Fruit fly (Drosophila melanogaster) whole organism, embryonic: ENCODE data around the gene CG31778.
A peak's percentile ranks its signal among the peaks of the same experiment; 100 is the strongest.

Experiments
- Atf6 ChIP-seq: fragments of 200-800 bp; sonication (Bioruptor generic); IDR thresholded peaks from 2 replicates; pipeline ENCODE4 v1.3.6; 2022; ENCODE audit warnings: missing biosample characterization, missing genetic modification characterization
- BEAF-32 ChIP-seq: fragments of 200-800 bp; sonication (Bioruptor generic); optimal IDR thresholded peaks from 3 replicates; lab custom pipeline; 2017; ENCODE audit warnings: missing biosample characterization, missing genetic modification characterization, mild to moderate bottlenecking, moderate library complexity, missing genetic modification reagents
- BtbVII ChIP-seq: fragments of 200-800 bp; sonication (Bioruptor generic); optimal IDR thresholded peaks from 3 replicates; lab custom pipeline; 2017; ENCODE audit warnings: missing biosample characterization, mild to moderate bottlenecking, missing genetic modification characterization
- C15 ChIP-seq: fragments of 200-800 bp; sonication (Bioruptor generic); IDR thresholded peaks from 3 replicates; pipeline ENCODE4 v1.3.6; 2022; ENCODE audit warnings: missing biosample characterization, missing genetic modification characterization
- CG10959 ChIP-seq: fragments of 200-800 bp; sonication (Bioruptor generic); IDR thresholded peaks from 2 replicates; pipeline ENCODE4 v1.3.6; 2022; ENCODE audit warnings: missing biosample characterization, missing genetic modification characterization
- CG11085 ChIP-seq: fragments of 200-800 bp; sonication (Bioruptor generic); IDR thresholded peaks from 2 replicates; pipeline ENCODE4 v1.3.6; 2022; ENCODE audit warnings: missing biosample characterization, missing genetic modification characterization
- CG12104 ChIP-seq: fragments of 200-800 bp; sonication (Bioruptor generic); optimal IDR thresholded peaks from 3 replicates; lab custom pipeline; 2016; ENCODE audit warnings: missing biosample characterization, missing genetic modification characterization
- CG12744 ChIP-seq: fragments of 200-800 bp; sonication (Bioruptor generic); optimal IDR thresholded peaks from 2 replicates; lab custom pipeline; 2016; ENCODE audit warnings: missing biosample characterization, missing genetic modification characterization
- CG15011 ChIP-seq: fragments of 200-800 bp; sonication (Bioruptor generic); optimal IDR thresholded peaks from 3 replicates; lab custom pipeline; 2018; ENCODE audit warnings: missing biosample characterization, mild to moderate bottlenecking, missing genetic modification characterization
- CG15073 ChIP-seq: fragments of 200-800 bp; sonication (Bioruptor generic); optimal IDR thresholded peaks from 2 replicates; lab custom pipeline; 2016; ENCODE audit warnings: missing biosample characterization, missing genetic modification characterization
- CG1529 ChIP-seq: fragments of 200-800 bp; sonication (Bioruptor generic); optimal IDR thresholded peaks from 3 replicates; lab custom pipeline; 2018; ENCODE audit warnings: missing biosample characterization, missing genetic modification characterization
- CG1602 ChIP-seq: fragments of 200-800 bp; sonication (Bioruptor generic); optimal IDR thresholded peaks from 3 replicates; lab custom pipeline; 2016; ENCODE audit warnings: missing biosample characterization, missing genetic modification characterization
- CG1603 ChIP-seq: fragments of 200-800 bp; sonication (Bioruptor generic); optimal IDR thresholded peaks from 2 replicates; lab custom pipeline; 2019; ENCODE audit warnings: missing biosample characterization, mild to moderate bottlenecking, missing genetic modification characterization, moderate library complexity
- CG17568 ChIP-seq: fragments of 200-800 bp; sonication (Bioruptor generic); optimal IDR thresholded peaks from 2 replicates; lab custom pipeline; 2018; ENCODE audit warnings: missing biosample characterization, mild to moderate bottlenecking, missing genetic modification characterization, moderate library complexity
- CG1832 ChIP-seq: fragments of 200-800 bp; sonication (Bioruptor generic); optimal IDR thresholded peaks from 2 replicates; lab custom pipeline; 2017; ENCODE audit warnings: missing biosample characterization, mild to moderate bottlenecking, missing genetic modification characterization, inconsistent platforms
- CG18764 ChIP-seq: fragments of 200-800 bp; sonication (Bioruptor generic); optimal IDR thresholded peaks from 3 replicates; lab custom pipeline; 2016; ENCODE audit warnings: missing biosample characterization, missing genetic modification characterization
- CG2116 ChIP-seq: fragments of 200-800 bp; sonication (Bioruptor generic); optimal IDR thresholded peaks from 3 replicates; lab custom pipeline; 2018; ENCODE audit warnings: missing biosample characterization, mild to moderate bottlenecking, missing genetic modification characterization
- CG2889 ChIP-seq: fragments of 200-800 bp; sonication (Bioruptor generic); IDR thresholded peaks from 3 replicates; pipeline ENCODE4 v1.3.6; 2022; ENCODE audit warnings: missing biosample characterization, missing genetic modification characterization
- CG30020 ChIP-seq: fragments of 200-800 bp; optimal IDR thresholded peaks from 2 replicates; lab custom pipeline; 2019; ENCODE audit warnings: missing biosample characterization, mild to moderate bottlenecking, missing genetic modification characterization, moderate library complexity
- CG32772 ChIP-seq: fragments of 200-800 bp; sonication (Bioruptor generic); IDR thresholded peaks from 2 replicates; pipeline ENCODE4 v1.3.6; 2022; ENCODE audit warnings: missing biosample characterization, missing genetic modification characterization
- CG3281 ChIP-seq: fragments of 200-800 bp; sonication (Bioruptor generic); optimal IDR thresholded peaks from 3 replicates; lab custom pipeline; 2017; ENCODE audit warnings: missing biosample characterization, mild to moderate bottlenecking, missing genetic modification characterization
- CG34422 ChIP-seq: fragments of 200-800 bp; sonication (Bioruptor generic); IDR thresholded peaks from 3 replicates; pipeline ENCODE4 v1.3.6; 2022; ENCODE audit warnings: missing biosample characterization, missing genetic modification characterization
- CG3847 ChIP-seq: fragments of 200-800 bp; sonication (Bioruptor generic); IDR thresholded peaks from 2 replicates; pipeline ENCODE4 v1.3.6; 2022; ENCODE audit warnings: missing biosample characterization, missing genetic modification characterization
- CG5953 ChIP-seq: fragments of 200-800 bp; sonication (Bioruptor generic); IDR thresholded peaks from 2 replicates; pipeline ENCODE4 v1.3.6; 2022; ENCODE audit warnings: missing biosample characterization, missing genetic modification characterization
- CG6683 ChIP-seq: fragments of 200-800 bp; sonication (Bioruptor generic); optimal IDR thresholded peaks from 2 replicates; lab custom pipeline; 2017; ENCODE audit warnings: missing biosample characterization, mild to moderate bottlenecking, missing genetic modification characterization, missing genetic modification reagents
- CHES-1-like ChIP-seq: fragments of 200-800 bp; sonication (Bioruptor generic); optimal IDR thresholded peaks from 2 replicates; lab custom pipeline; 2016; ENCODE audit warnings: missing biosample characterization, missing genetic modification characterization
- CTCF ChIP-seq: fragments of 200-800 bp; sonication (Bioruptor generic); optimal IDR thresholded peaks from 2 replicates; lab custom pipeline; 2017; ENCODE audit warnings: missing biosample characterization, mild to moderate bottlenecking, missing genetic modification characterization, moderate library complexity
- Deaf1 ChIP-seq: fragments of 200-800 bp; optimal IDR thresholded peaks from 3 replicates; lab custom pipeline; 2019; ENCODE audit warnings: missing biosample characterization, mild to moderate bottlenecking, missing genetic modification characterization, moderate library complexity
- Dip2 ChIP-seq: fragments of 200-800 bp; sonication (Bioruptor generic); IDR thresholded peaks from 2 replicates; pipeline ENCODE4 v1.3.6; 2022; ENCODE audit warnings: missing biosample characterization, missing genetic modification characterization
- HLHmδ ChIP-seq: fragments of 200-800 bp; sonication (Bioruptor generic); optimal IDR thresholded peaks from 2 replicates; lab custom pipeline; 2018; ENCODE audit warnings: missing biosample characterization, mild to moderate bottlenecking, missing genetic modification characterization, moderate library complexity
- Hr39 ChIP-seq: fragments of >200 bp; optimal IDR thresholded peaks from 2 replicates; lab custom pipeline; 2017
- Hsf ChIP-seq: fragments of 200-800 bp; sonication (Bioruptor generic); optimal IDR thresholded peaks from 3 replicates; lab custom pipeline; 2016; ENCODE audit warnings: missing biosample characterization, missing genetic modification characterization
- Kr ChIP-seq: fragments of 200-800 bp; sonication (Bioruptor generic); optimal IDR thresholded peaks from 2 replicates; lab custom pipeline; 2017; ENCODE audit warnings: missing biosample characterization, mild to moderate bottlenecking, missing genetic modification characterization
- Pdp1 ChIP-seq, 2 experiments: fragments of 200-800 bp; sonication (Bioruptor generic); optimal IDR thresholded peaks; 3 replicates each; lab custom pipeline; 2016; ENCODE audit warnings: missing biosample characterization in 2 of 2, missing genetic modification characterization in 2 of 2, mild to moderate bottlenecking in 1 of 2, moderate library complexity in 1 of 2
- Side ChIP-seq: fragments of 200-800 bp; sonication (Bioruptor generic); optimal IDR thresholded peaks from 2 replicates; lab custom pipeline; 2016; ENCODE audit warnings: missing biosample characterization, missing genetic modification characterization
- Sox102F ChIP-seq: fragments of 200-800 bp; sonication (Bioruptor generic); optimal IDR thresholded peaks from 2 replicates; lab custom pipeline; 2018; ENCODE audit warnings: missing biosample characterization, mild to moderate bottlenecking, missing genetic modification characterization, moderate library complexity
- Taf1 ChIP-seq: fragments of 200-800 bp; sonication (Bioruptor generic); IDR thresholded peaks from 2 replicates; pipeline ENCODE4 v1.3.6; 2022; ENCODE audit warnings: missing biosample characterization, missing genetic modification characterization
- bigmax ChIP-seq: fragments of 200-800 bp; sonication (Bioruptor generic); optimal IDR thresholded peaks from 2 replicates; lab custom pipeline; 2018; ENCODE audit warnings: missing biosample characterization, mild to moderate bottlenecking, missing genetic modification characterization
- caup ChIP-seq: fragments of 200-800 bp; sonication (Bioruptor generic); optimal IDR thresholded peaks from 3 replicates; lab custom pipeline; 2017; ENCODE audit warnings: missing biosample characterization, mild to moderate bottlenecking, missing genetic modification characterization, moderate library complexity; ENCODE audit not compliant: severe bottlenecking
- chif ChIP-seq, 2 experiments: fragments of 200-800 bp; sonication (Bioruptor generic); optimal IDR thresholded peaks; 3 replicates each; lab custom pipeline; 2016; ENCODE audit warnings: missing biosample characterization in 2 of 2, missing genetic modification characterization in 2 of 2
- chn ChIP-seq: fragments of 200-800 bp; sonication (Bioruptor generic); optimal IDR thresholded peaks from 2 replicates; lab custom pipeline; 2016; ENCODE audit warnings: missing biosample characterization, missing genetic modification characterization
- crc ChIP-seq: fragments of 200-800 bp; sonication (Bioruptor generic); optimal IDR thresholded peaks from 2 replicates; lab custom pipeline; 2016; ENCODE audit warnings: missing biosample characterization, missing genetic modification characterization
- crol ChIP-seq: fragments of 200-800 bp; sonication (Bioruptor generic); IDR thresholded peaks from 2 replicates; pipeline ENCODE4 v1.3.6; 2022; ENCODE audit warnings: missing biosample characterization, missing genetic modification characterization
- dati ChIP-seq: fragments of 200-800 bp; sonication (Bioruptor generic); IDR thresholded peaks from 2 replicates; pipeline ENCODE4 v1.3.6; 2022; ENCODE audit warnings: missing biosample characterization, missing genetic modification characterization
- dmrt11E ChIP-seq: fragments of 200-800 bp; sonication (Bioruptor generic); optimal IDR thresholded peaks from 3 replicates; lab custom pipeline; 2018; ENCODE audit warnings: missing biosample characterization, mild to moderate bottlenecking, missing genetic modification characterization, moderate library complexity
- en ChIP-seq: fragments of 200-800 bp; sonication (Bioruptor generic); optimal IDR thresholded peaks from 2 replicates; lab custom pipeline; 2016; ENCODE audit warnings: missing biosample characterization, missing genetic modification characterization
- fd64A ChIP-seq: fragments of 200-800 bp; sonication (Bioruptor generic); optimal IDR thresholded peaks from 3 replicates; lab custom pipeline; 2018; ENCODE audit warnings: missing biosample characterization, mild to moderate bottlenecking, missing genetic modification characterization
- h ChIP-seq: fragments of >200 bp; optimal IDR thresholded peaks from 2 replicates; lab custom pipeline; 2017
- hth ChIP-seq: fragments of >200 bp; optimal IDR thresholded peaks from 2 replicates; lab custom pipeline; 2017; ENCODE audit warnings: inconsistent platforms
- kah ChIP-seq: fragments of 200-800 bp; sonication (Bioruptor generic); optimal IDR thresholded peaks from 2 replicates; lab custom pipeline; 2018; ENCODE audit warnings: missing biosample characterization, mild to moderate bottlenecking, missing genetic modification characterization
- luna ChIP-seq: fragments of 200-800 bp; sonication (Bioruptor generic); optimal IDR thresholded peaks from 2 replicates; lab custom pipeline; 2016; ENCODE audit warnings: missing biosample characterization, missing genetic modification characterization
- pb ChIP-seq: fragments of 200-800 bp; sonication (Bioruptor generic); optimal IDR thresholded peaks from 3 replicates; lab custom pipeline; 2016; ENCODE audit warnings: missing biosample characterization, missing genetic modification characterization
- sim ChIP-seq: fragments of 200-800 bp; sonication (Bioruptor generic); IDR thresholded peaks from 2 replicates; pipeline ENCODE4 v1.3.6; 2022; ENCODE audit warnings: missing biosample characterization, missing genetic modification characterization
- tap ChIP-seq: fragments of 200-800 bp; optimal IDR thresholded peaks from 3 replicates; lab custom pipeline; 2019; ENCODE audit warnings: missing biosample characterization, mild to moderate bottlenecking, missing genetic modification characterization, moderate library complexity

The CG31778 gene

dm6 chr2L:3703260-3703659 lies 2.0 kb downstream of the CG31778 start, which contains the start of gene CG2816 (continued):
- TF ChIP-seq CG1602 (GFP tag; lab: Kevin White, UChicago) (no peak), en (GFP tag; lab: Kevin White, UChicago) (peak; percentile 7), CG3281 (peak; percentile 55), pb (no peak), CTCF (GFP tag; lab: Kevin White, UChicago) (no peak), kah (GFP tag; lab: Kevin White, UChicago) (no peak), Hsf (peak; percentile 12), CG2889 (peak; percentile 76; the same call in 2 of the 3 replicates), CG1603 (peak; percentile 51), Hr39 (no peak), chif (GFP tag; optimal IDR thresholded peaks at IDR 0.05; lab: Kevin White, UChicago) (peak; percentile 11 to 75), CG15011 (no peak), CG17568 (no peak), sim (GFP tag; lab: Robert Waterston, UW) (no peak), bigmax (no peak), dmrt11E (no peak), crc (GFP tag; lab: Kevin White, UChicago) (peak; percentile 71), tap (tag; lab: Kevin White, UChicago) (peak; percentile 24), CG12104 (no peak), Kr (GFP tag; lab: Kevin White, UChicago) (no peak), Dip2 (GFP tag; lab: Robert Waterston, UW) (no peak), fd64A (GFP tag; lab: Kevin White, UChicago) (no peak), CG12744 (peak; percentile 24), CG30020 (tag; lab: Kevin White, UChicago) (no peak), CG15073 (GFP tag; lab: Kevin White, UChicago) (no peak), BtbVII (GFP tag; lab: Kevin White, UChicago) (peak; percentile 33), Side (GFP tag; lab: Kevin White, UChicago) (peak; percentile 38), CG2116 (GFP tag; lab: Kevin White, UChicago) (no peak), dati (no peak), h (no peak), Atf6 (GFP tag; lab: Robert Waterston, UW) (peak; percentile 68), HLHmδ (GFP tag; lab: Kevin White, UChicago) (no peak), CG1529 (GFP tag; lab: Kevin White, UChicago) (no peak), Sox102F (GFP tag; lab: Kevin White, UChicago) (peak; percentile 23), Pdp1 (GFP tag; optimal IDR thresholded peaks at IDR 0.05; lab: Kevin White, UChicago) (peak in 1 of 2 experiments; percentile 56), caup (GFP tag; lab: Kevin White, UChicago) (peak; percentile 51), Taf1 (GFP tag; lab: Robert Waterston, UW) (peak; percentile 73), CG6683 (GFP tag; lab: Kevin White, UChicago) (no peak), CG32772 (GFP tag; lab: Robert Waterston, UW) (peak; percentile 45; the same call in 1 of the 2 replicates), CG1832 (GFP tag; lab: Kevin White, UChicago) (no peak), CG5953 (GFP tag; lab: Robert Waterston, UW) (no peak), C15 (GFP tag; lab: Robert Waterston, UW) (0 out of 3 replicates have a peak, but pooled peaks have one; percentile 18), hth (no peak), BEAF-32 (GFP tag; lab: Kevin White, UChicago) (no peak), CG34422 (no peak), CG18764 (GFP tag; lab: Kevin White, UChicago) (no peak), chn (GFP tag; lab: Kevin White, UChicago) (peak; percentile 25), CHES-1-like (peak; percentile 79), Deaf1 (tag; lab: Kevin White, UChicago) (no peak), crol (GFP tag; lab: Robert Waterston, UW) (no peak), CG3847 (GFP tag; lab: Robert Waterston, UW) (peak; percentile 89), luna (GFP tag; lab: Kevin White, UChicago) (peak; percentile 80), CG11085 (GFP tag; lab: Robert Waterston, UW) (0 out of 2 replicates have a peak, but pooled peaks have one; percentile 23), CG10959 (GFP tag; lab: Robert Waterston, UW) (no peak)
